In the genomic region with DNA sequence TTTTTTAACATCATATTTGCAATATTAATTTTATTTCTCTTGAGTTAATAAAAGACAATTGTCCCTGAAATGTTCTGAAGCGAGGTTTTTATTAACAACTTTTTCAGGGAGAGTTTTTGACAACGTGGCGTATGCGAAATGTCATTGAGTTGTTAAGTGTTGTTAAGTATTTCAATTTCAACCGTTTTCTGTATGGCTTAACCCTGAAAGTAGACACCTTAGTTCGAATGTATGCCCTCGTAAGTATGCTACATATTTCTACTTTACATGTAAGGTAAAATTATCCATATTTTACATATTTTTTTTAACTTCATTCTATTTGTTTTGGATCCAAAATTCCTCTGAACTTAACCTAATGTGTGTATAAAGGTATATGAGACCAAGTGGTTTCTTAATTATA, we compare ENCODE assay signal across 1 fruit fly cellular context.
TF ChIP-seq lines count a peak whose summit lies in the region.

No protein-coding gene starts in this region.

TF ChIP-seq in whole organism, embryonic, 481 proteins besides CTCF, POLR2A, EP300 and RAD21 (continued from another document and continues in another):
- TF ChIP-seq CG10979 (tag; optimal IDR thresholded peaks at IDR 0.05; lab: Kevin White, UChicago) (peak; percentile 62), CG4707 (GFP tag; optimal IDR thresholded peaks at IDR 0.05; lab: Kevin White, UChicago) (no peak), CG6654 (GFP tag; optimal IDR thresholded peaks at IDR 0.05; lab: Kevin White, UChicago) (no peak), Lhr (GFP tag; optimal IDR thresholded peaks at IDR 0.05; lab: Kevin White, UChicago) (peak; percentile 73), danr (GFP tag; IDR thresholded peaks at IDR 0.05; lab: Robert Waterston, UW) (no peak), MESR4 (GFP tag; optimal IDR thresholded peaks at IDR 0.05; lab: Kevin White, UChicago) (no peak), crc (GFP tag; optimal IDR thresholded peaks at IDR 0.05; lab: Kevin White, UChicago) (no peak), gcm2 (GFP tag; optimal IDR thresholded peaks at IDR 0.05; lab: Kevin White, UChicago) (no peak), CG2199 (GFP tag; IDR thresholded peaks at IDR 0.05; lab: Robert Waterston, UW) (peak; percentile 81), CG34224 (GFP tag; IDR thresholded peaks at IDR 0.05; lab: Robert Waterston, UW; ENCODE audit: partially characterized antibody) (peak; percentile 81), CG17186 (GFP tag; optimal IDR thresholded peaks at IDR 0.05; lab: Kevin White, UChicago) (no peak), Scr (GFP tag; IDR thresholded peaks at IDR 0.05; lab: Robert Waterston, UW; ENCODE audit: partially characterized antibody) (peak; percentile 53), Dll (GFP tag; IDR thresholded peaks at IDR 0.05; lab: Robert Waterston, UW; ENCODE audit: partially characterized antibody) (peak; percentile 57; the same call in 2 of the 4 replicates), Fer3 (tag; optimal IDR thresholded peaks at IDR 0.05; lab: Kevin White, UChicago) (no peak), hkb (optimal IDR thresholded peaks at IDR 0.05; lab: Kevin White, UChicago) (no peak), hkb (GFP tag; IDR thresholded peaks at IDR 0.05; lab: Robert Waterston, UW) (no peak), lab (GFP tag; optimal IDR thresholded peaks at IDR 0.05; lab: Kevin White, UChicago) (no peak), dpn (GFP tag; optimal IDR thresholded peaks at IDR 0.05; lab: Kevin White, UChicago) (peak; percentile 13 to 14), fd102C (GFP tag; optimal IDR thresholded peaks at IDR 0.05; lab: Kevin White, UChicago) (peak; percentile 47), ewg (GFP tag; optimal IDR thresholded peaks at IDR 0.05; lab: Kevin White, UChicago) (no peak), trem (tag; optimal IDR thresholded peaks at IDR 0.05; lab: Kevin White, UChicago) (peak; percentile 41), CG5180 (GFP tag; optimal IDR thresholded peaks at IDR 0.05; lab: Kevin White, UChicago) (no peak), ato (GFP tag; IDR thresholded peaks at IDR 0.05; lab: Robert Waterston, UW; ENCODE audit: partially characterized antibody) (peak; percentile 70), salm (tag; optimal IDR thresholded peaks at IDR 0.05; lab: Kevin White, UChicago) (no peak), jigr1 (GFP tag; IDR thresholded peaks at IDR 0.05; lab: Robert Waterston, UW) (no peak), CG16863 (GFP tag; optimal IDR thresholded peaks at IDR 0.05; lab: Kevin White, UChicago) (no peak), ems (GFP tag; optimal IDR thresholded peaks at IDR 0.05; lab: Kevin White, UChicago) (no peak), stwl (tag; optimal IDR thresholded peaks at IDR 0.05; lab: Kevin White, UChicago) (peak; percentile 100), CG1024 (GFP tag; IDR thresholded peaks at IDR 0.05; lab: Robert Waterston, UW) (no peak), CG12942 (GFP tag; optimal IDR thresholded peaks at IDR 0.05; lab: Kevin White, UChicago) (no peak), fd3F (GFP tag; optimal IDR thresholded peaks at IDR 0.05; lab: Kevin White, UChicago) (no peak), CG6254 (GFP tag; optimal IDR thresholded peaks at IDR 0.05; lab: Kevin White, UChicago) (no peak), CG34376 (GFP tag; optimal IDR thresholded peaks at IDR 0.05; lab: Kevin White, UChicago) (no peak), CG2889 (GFP tag; IDR thresholded peaks at IDR 0.05; lab: Robert Waterston, UW) (no peak), CG11560 (tag; IDR thresholded peaks at IDR 0.05; lab: Robert Waterston, UW) (no peak), rib (GFP tag; IDR thresholded peaks at IDR 0.05; lab: Robert Waterston, UW) (no peak), pros (GFP tag; optimal IDR thresholded peaks at IDR 0.05; lab: Kevin White, UChicago) (no peak), CG6175 (GFP tag; IDR thresholded peaks at IDR 0.05; lab: Robert Waterston, UW) (no peak), CG7928 (GFP tag; optimal IDR thresholded peaks at IDR 0.05; lab: Kevin White, UChicago) (no peak), Sry-δ (GFP tag; optimal IDR thresholded peaks at IDR 0.05; lab: Kevin White, UChicago) (peak; percentile 1), CG6689 (GFP tag; IDR thresholded peaks at IDR 0.05; lab: Robert Waterston, UW) (no peak), D19A (tag; optimal IDR thresholded peaks at IDR 0.05; lab: Kevin White, UChicago) (no peak), C15 (GFP tag; IDR thresholded peaks at IDR 0.05; lab: Robert Waterston, UW) (no peak), HLHmδ (GFP tag; optimal IDR thresholded peaks at IDR 0.05; lab: Kevin White, UChicago) (no peak), CG5245 (GFP tag; optimal IDR thresholded peaks at IDR 0.05; lab: Kevin White, UChicago) (no peak), bbx (GFP tag; IDR thresholded peaks at IDR 0.05; lab: Robert Waterston, UW; ENCODE audit: partially characterized antibody) (peak; percentile 73), CG33557 (GFP tag; optimal IDR thresholded peaks at IDR 0.05; lab: Kevin White, UChicago) (peak; percentile 8), CG4282 (GFP tag; optimal IDR thresholded peaks at IDR 0.05; lab: Kevin White, UChicago) (no peak), Ets97D (GFP tag; optimal IDR thresholded peaks at IDR 0.05; lab: Kevin White, UChicago) (peak; percentile 68), nerfin-2 (GFP tag; IDR thresholded peaks at IDR 0.05; lab: Robert Waterston, UW; ENCODE audit: partially characterized antibody) (peak; percentile 45; the same call in 1 of the 2 replicates), Med (GFP tag; lab: Kevin White, UChicago) (peak; percentile 77), zf30C (GFP tag; optimal IDR thresholded peaks at IDR 0.05; lab: Kevin White, UChicago) (no peak), sc (optimal IDR thresholded peaks at IDR 0.05; lab: Kevin White, UChicago) (no peak), sc (GFP tag; optimal IDR thresholded peaks at IDR 0.05; lab: Kevin White, UChicago) (no peak), ash1 (GFP tag; optimal IDR thresholded peaks at IDR 0.05; lab: Kevin White, UChicago) (no peak), CG8388 (GFP tag; optimal IDR thresholded peaks at IDR 0.05; lab: Kevin White, UChicago) (no peak), CG3995 (GFP tag; optimal IDR thresholded peaks at IDR 0.05; lab: Kevin White, UChicago) (no peak), Doc3 (GFP tag; IDR thresholded peaks at IDR 0.05; lab: Robert Waterston, UW; ENCODE audit: partially characterized antibody) (peak; percentile 43; the same call in 1 of the 3 replicates), CG6765 (GFP tag; optimal IDR thresholded peaks at IDR 0.05; lab: Kevin White, UChicago) (no peak), chn (GFP tag; optimal IDR thresholded peaks at IDR 0.05; lab: Kevin White, UChicago) (no peak), Gsc (GFP tag; IDR thresholded peaks at IDR 0.05; lab: Robert Waterston, UW) (no peak), CG14965 (GFP tag; optimal IDR thresholded peaks at IDR 0.05; lab: Kevin White, UChicago; ENCODE audit: borderline replicate concordance) (no peak), H15 (GFP tag; IDR thresholded peaks at IDR 0.05; lab: Robert Waterston, UW) (no peak), pnt (GFP tag; optimal IDR thresholded peaks at IDR 0.05; lab: Kevin White, UChicago) (no peak), CG6854 (GFP tag; optimal IDR thresholded peaks at IDR 0.05; lab: Kevin White, UChicago) (no peak), CG9817 (tag; optimal IDR thresholded peaks at IDR 0.05; lab: Kevin White, UChicago) (no peak), YL-1 (GFP tag; optimal IDR thresholded peaks at IDR 0.05; lab: Kevin White, UChicago) (peak; percentile 34), CG4360 (GFP tag; IDR thresholded peaks at IDR 0.05; lab: Robert Waterston, UW) (no peak), CG17912 (GFP tag; optimal IDR thresholded peaks at IDR 0.05; lab: Kevin White, UChicago) (no peak), CG17328 (GFP tag; IDR thresholded peaks at IDR 0.05; lab: Robert Waterston, UW) (no peak), NC2α (GFP tag; optimal IDR thresholded peaks at IDR 0.05; lab: Kevin White, UChicago) (no peak), CG11695 (GFP tag; IDR thresholded peaks at IDR 0.05; lab: Robert Waterston, UW) (no peak), CG7357 (GFP tag; IDR thresholded peaks at IDR 0.05; lab: Robert Waterston, UW) (no peak), tx (GFP tag; optimal IDR thresholded peaks at IDR 0.05; lab: Kevin White, UChicago) (no peak), CG14710 (tag; optimal IDR thresholded peaks at IDR 0.05; lab: Kevin White, UChicago) (peak; percentile 45), CG7786 (GFP tag; optimal IDR thresholded peaks at IDR 0.05; lab: Kevin White, UChicago) (no peak), H2.0 (GFP tag; IDR thresholded peaks at IDR 0.05; lab: Robert Waterston, UW) (no peak), E2f1 (GFP tag; IDR thresholded peaks at IDR 0.05; lab: Robert Waterston, UW) (no peak), sob (GFP tag; IDR thresholded peaks at IDR 0.05; lab: Robert Waterston, UW) (peak; percentile 62), Pdp1 (GFP tag; optimal IDR thresholded peaks at IDR 0.05; lab: Kevin White, UChicago) (peak in 1 of 2 experiments; percentile 33), CG12236 (GFP tag; optimal IDR thresholded peaks at IDR 0.05; lab: Kevin White, UChicago) (no peak), CG7987 (GFP tag; optimal IDR thresholded peaks at IDR 0.05; lab: Kevin White, UChicago) (no peak), pb (GFP tag; optimal IDR thresholded peaks at IDR 0.05; lab: Kevin White, UChicago) (no peak), CG4820 (GFP tag; optimal IDR thresholded peaks at IDR 0.05; lab: Kevin White, UChicago) (no peak), CG7271 (tag; optimal IDR thresholded peaks at IDR 0.05; lab: Kevin White, UChicago) (no peak), CG10431 (GFP tag; optimal IDR thresholded peaks at IDR 0.05; lab: Kevin White, UChicago) (no peak), Adf1 (GFP tag; IDR thresholded peaks at IDR 0.05; lab: Robert Waterston, UW) (no peak), CG6272 (GFP tag; IDR thresholded peaks at IDR 0.05; lab: Robert Waterston, UW) (no peak), gcm (GFP tag; optimal IDR thresholded peaks at IDR 0.05; lab: Kevin White, UChicago) (no peak), CG2202 (tag; optimal IDR thresholded peaks at IDR 0.05; lab: Kevin White, UChicago) (peak; percentile 29), Optix (GFP tag; IDR thresholded peaks at IDR 0.05; lab: Robert Waterston, UW) (no peak), Dbx (GFP tag; IDR thresholded peaks at IDR 0.05; lab: Robert Waterston, UW) (0 out of 3 replicates have a peak, but pooled peaks have one; percentile 26), al (GFP tag; IDR thresholded peaks at IDR 0.05; lab: Robert Waterston, UW) (no peak), unc-4 (GFP tag; IDR thresholded peaks at IDR 0.05; lab: Robert Waterston, UW; ENCODE audit: partially characterized antibody) (peak; percentile 49; the same call in 1 of the 2 replicates), sr (GFP tag; IDR thresholded peaks at IDR 0.05; lab: Robert Waterston, UW) (no peak), ac (GFP tag; optimal IDR thresholded peaks at IDR 0.05; lab: Kevin White, UChicago) (no peak), CG6791 (GFP tag; IDR thresholded peaks at IDR 0.05; lab: Robert Waterston, UW; ENCODE audit: partially characterized antibody) (peak; percentile 83), ab (GFP tag; optimal IDR thresholded peaks at IDR 0.05; lab: Kevin White, UChicago) (no peak), NfI (GFP tag; optimal IDR thresholded peaks at IDR 0.05; lab: Kevin White, UChicago) (no peak), pho (GFP tag; optimal IDR thresholded peaks at IDR 0.05; lab: Kevin White, UChicago) (no peak), CG10543 (GFP tag; optimal IDR thresholded peaks at IDR 0.05; lab: Kevin White, UChicago) (no peak), wdn (GFP tag; IDR thresholded peaks at IDR 0.05; lab: Robert Waterston, UW) (no peak), CG9727 (GFP tag; optimal IDR thresholded peaks at IDR 0.05; lab: Kevin White, UChicago) (no peak), hbn (GFP tag; IDR thresholded peaks at IDR 0.05; lab: Robert Waterston, UW; ENCODE audit: partially characterized antibody) (peak; percentile 65), CG17359 (tag; optimal IDR thresholded peaks at IDR 0.05; lab: Kevin White, UChicago) (no peak), seq (GFP tag; IDR thresholded peaks at IDR 0.05; lab: Robert Waterston, UW) (no peak), CG11456 (GFP tag; IDR thresholded peaks at IDR 0.05; lab: Robert Waterston, UW) (no peak), CG15696 (tag; optimal IDR thresholded peaks at IDR 0.05; lab: Kevin White, UChicago) (peak; percentile 19), sima (GFP tag; optimal IDR thresholded peaks at IDR 0.05; lab: Kevin White, UChicago) (no peak), NC2β (GFP tag; optimal IDR thresholded peaks at IDR 0.05; lab: Kevin White, UChicago) (no peak), da (GFP tag; optimal IDR thresholded peaks at IDR 0.05; lab: Kevin White, UChicago) (no peak), Lpt (GFP tag; optimal IDR thresholded peaks at IDR 0.05; lab: Kevin White, UChicago) (no peak), CG9932 (GFP tag; IDR thresholded peaks at IDR 0.05; lab: Robert Waterston, UW) (no peak), CG8765 (GFP tag; IDR thresholded peaks at IDR 0.05; lab: Robert Waterston, UW) (no peak), chif (GFP tag; optimal IDR thresholded peaks at IDR 0.05; lab: Kevin White, UChicago) (peak in 1 of 2 experiments; percentile 47), nerfin-1 (tag; optimal IDR thresholded peaks at IDR 0.05; lab: Kevin White, UChicago) (no peak), Side (GFP tag; optimal IDR thresholded peaks at IDR 0.05; lab: Kevin White, UChicago) (no peak), abd-A (tag; optimal IDR thresholded peaks at IDR 0.05; lab: Kevin White, UChicago) (no peak), exex (tag; optimal IDR thresholded peaks at IDR 0.05; lab: Kevin White, UChicago) (no peak), fru (optimal IDR thresholded peaks at IDR 0.05; lab: Kevin White, UChicago) (no peak), so (GFP tag; IDR thresholded peaks at IDR 0.05; lab: Robert Waterston, UW) (no peak), bab2 (GFP tag; optimal IDR thresholded peaks at IDR 0.05; lab: Kevin White, UChicago) (no peak), ssp (GFP tag; IDR thresholded peaks at IDR 0.05; lab: Robert Waterston, UW) (no peak), bigmax (GFP tag; optimal IDR thresholded peaks at IDR 0.05; lab: Kevin White, UChicago) (peak; percentile 26), Myb (GFP tag; optimal IDR thresholded peaks at IDR 0.05; lab: Kevin White, UChicago) (peak; percentile 62), CG7372 (GFP tag; IDR thresholded peaks at IDR 0.05; lab: Robert Waterston, UW) (peak; percentile 92), CG18262 (tag; optimal IDR thresholded peaks at IDR 0.05; lab: Kevin White, UChicago) (peak; percentile 36), CG32532 (GFP tag; IDR thresholded peaks at IDR 0.05; lab: Robert Waterston, UW) (no peak), zen (tag; optimal IDR thresholded peaks at IDR 0.05; lab: Kevin White, UChicago) (peak; percentile 60), amos (GFP tag; IDR thresholded peaks at IDR 0.05; lab: Robert Waterston, UW; ENCODE audit: partially characterized antibody) (peak; percentile 61), CG18764 (GFP tag; optimal IDR thresholded peaks at IDR 0.05; lab: Kevin White, UChicago) (no peak), eve (GFP tag; optimal IDR thresholded peaks at IDR 0.05; lab: Kevin White, UChicago) (no peak)
